Worm (Caenorhabditis elegans) whole organism, late embryonic: ENCODE data around the gene C34C12.7.
A peak's percentile ranks its signal among the peaks of the same experiment; 100 is the strongest.
"Not testable (repeated sequence)": the region's sequence is repeated elsewhere in the genome, so short reads cannot be mapped to it uniquely, and the experiment has no call there.

Source experiments
- C08G9.2 ChIP-seq: sonication (generic microtip); optimal IDR thresholded peaks from 2 replicates; lab custom pipeline; 2016; ENCODE audit warnings: mild to moderate bottlenecking, missing genetic modification characterization, moderate library complexity, missing compliant biosample characterization
- K02D7.2 ChIP-seq: sonication (generic microtip); optimal IDR thresholded peaks from 2 replicates; lab custom pipeline; 2017; ENCODE audit warnings: mild to moderate bottlenecking, missing genetic modification characterization, missing compliant biosample characterization
- Y22D7AL.16 ChIP-seq: sonication (generic microtip); optimal IDR thresholded peaks from 2 replicates; lab custom pipeline; 2016; ENCODE audit warnings: missing genetic modification characterization, missing compliant biosample characterization
- ahr-1 ChIP-seq: sonication (generic microtip); optimal IDR thresholded peaks from 2 replicates; lab custom pipeline; 2016; ENCODE audit warnings: missing genetic modification characterization, missing compliant biosample characterization
- ceh-14 ChIP-seq: sonication (generic microtip); optimal IDR thresholded peaks from 2 replicates; lab custom pipeline; 2016; ENCODE audit warnings: missing genotype, missing genetic modification characterization, missing compliant biosample characterization
- ceh-24 ChIP-seq: sonication (generic microtip); optimal IDR thresholded peaks from 2 replicates; lab custom pipeline; 2016; ENCODE audit warnings: mild to moderate bottlenecking, missing genetic modification characterization, missing compliant biosample characterization
- ceh-31 ChIP-seq: sonication (generic microtip); optimal IDR thresholded peaks from 2 replicates; lab custom pipeline; 2016; ENCODE audit warnings: missing genetic modification characterization, missing compliant biosample characterization
- ceh-34 ChIP-seq: sonication (generic microtip); optimal IDR thresholded peaks from 2 replicates; lab custom pipeline; 2016; ENCODE audit warnings: mild to moderate bottlenecking, missing genetic modification characterization, missing compliant biosample characterization
- ceh-48 ChIP-seq: sonication (generic microtip); optimal IDR thresholded peaks from 2 replicates; lab custom pipeline; 2016; ENCODE audit warnings: missing genetic modification characterization, inconsistent platforms, missing compliant biosample characterization
- che-1 ChIP-seq: sonication (generic microtip); optimal IDR thresholded peaks from 2 replicates; lab custom pipeline; 2016; ENCODE audit warnings: mild to moderate bottlenecking, missing genetic modification characterization, missing compliant biosample characterization
- dve-1 ChIP-seq: sonication (generic microtip); optimal IDR thresholded peaks from 2 replicates; lab custom pipeline; 2017; ENCODE audit warnings: antibody characterized with exemption, mild to moderate bottlenecking, missing genetic modification characterization, missing compliant biosample characterization
- elt-2 ChIP-seq: sonication (generic microtip); optimal IDR thresholded peaks from 2 replicates; lab custom pipeline; 2016; ENCODE audit warnings: missing genetic modification reagents, missing genetic modification characterization, missing compliant biosample characterization
- eyg-1 ChIP-seq: sonication (generic microtip); optimal IDR thresholded peaks from 2 replicates; lab custom pipeline; 2016; ENCODE audit warnings: missing genotype, missing genetic modification characterization, missing compliant biosample characterization
- fax-1 ChIP-seq: sonication (generic microtip); optimal IDR thresholded peaks from 2 replicates; lab custom pipeline; 2016; ENCODE audit warnings: missing genotype, missing genetic modification characterization, missing compliant biosample characterization
- hlh-30 ChIP-seq: sonication (generic microtip); optimal IDR thresholded peaks from 2 replicates; lab custom pipeline; 2017; ENCODE audit warnings: antibody characterized with exemption, missing genetic modification characterization, missing compliant biosample characterization; ENCODE audit not compliant: insufficient read depth
- lim-6 ChIP-seq: sonication (generic microtip); optimal IDR thresholded peaks from 2 replicates; lab custom pipeline; 2016; ENCODE audit warnings: missing genetic modification characterization, missing compliant biosample characterization
- nhr-11 ChIP-seq: fragments of 150-350 bp; optimal IDR thresholded peaks from 2 replicates; lab custom pipeline; 2014; ENCODE audit warnings: missing biosample characterization, missing genetic modification characterization
- pag-3 ChIP-seq: sonication (generic microtip); optimal IDR thresholded peaks from 2 replicates; lab custom pipeline; 2016; ENCODE audit warnings: missing compliant biosample characterization, missing genetic modification characterization, borderline replicate concordance
- pat-9 ChIP-seq: fragments of 200-800 bp; sonication (Bioruptor generic); optimal IDR thresholded peaks from 2 replicates; lab custom pipeline; 2018; ENCODE audit warnings: mild to moderate bottlenecking, missing genetic modification characterization, moderate library complexity, missing compliant biosample characterization
- pha-2 ChIP-seq: sonication (generic microtip); optimal IDR thresholded peaks from 2 replicates; lab custom pipeline; 2017; ENCODE audit warnings: mild to moderate bottlenecking, missing genetic modification characterization, missing compliant biosample characterization
- pqm-1 ChIP-seq: sonication (generic microtip); optimal IDR thresholded peaks from 2 replicates; lab custom pipeline; 2016; ENCODE audit warnings: missing genetic modification characterization, missing compliant biosample characterization
- pros-1 ChIP-seq: fragments of 150-350 bp; optimal IDR thresholded peaks from 2 replicates; lab custom pipeline; 2014; ENCODE audit warnings: missing biosample characterization, missing genetic modification reagents, missing genetic modification characterization
- ref-2 ChIP-seq: sonication (generic microtip); optimal IDR thresholded peaks from 2 replicates; lab custom pipeline; 2016; ENCODE audit warnings: missing genetic modification characterization, missing compliant biosample characterization
- rnt-1 ChIP-seq: sonication (generic microtip); optimal IDR thresholded peaks from 2 replicates; lab custom pipeline; 2016; ENCODE audit warnings: missing genetic modification characterization, missing compliant biosample characterization
- sox-4 ChIP-seq: sonication (generic microtip); optimal IDR thresholded peaks from 2 replicates; lab custom pipeline; 2017; ENCODE audit warnings: mild to moderate bottlenecking, missing genetic modification characterization, inconsistent platforms, missing compliant biosample characterization
- syd-9 ChIP-seq: sonication (generic microtip); optimal IDR thresholded peaks from 2 replicates; lab custom pipeline; 2016; ENCODE audit warnings: mild to moderate bottlenecking, missing genetic modification characterization, moderate library complexity, missing compliant biosample characterization
- tbx-2 ChIP-seq: sonication (generic microtip); optimal IDR thresholded peaks from 2 replicates; lab custom pipeline; 2016; ENCODE audit warnings: missing genetic modification characterization, missing compliant biosample characterization
- tbx-7 ChIP-seq: sonication (generic microtip); optimal IDR thresholded peaks from 2 replicates; lab custom pipeline; 2016; ENCODE audit warnings: missing genotype, missing genetic modification characterization, missing compliant biosample characterization
- unc-3 ChIP-seq, 2 experiments: fragments of 200-800 bp in 1 of 2; sonication (Bioruptor generic) in 1 of 2; sonication (generic microtip) in 1 of 2; conservative IDR thresholded peaks in 1 of 2; optimal IDR thresholded peaks in 1 of 2; 2 replicates each; pipeline versions ENCODE4 v1.3.6 to Lab custom; 2016 to 2022; ENCODE audit warnings: missing compliant biosample characterization in 2 of 2, missing genetic modification characterization in 2 of 2, missing genetic modification reagents in 1 of 2
- unc-55 ChIP-seq: sonication (generic microtip); optimal IDR thresholded peaks from 2 replicates; lab custom pipeline; 2017; ENCODE audit warnings: missing biosample characterization, missing genetic modification reagents, missing genetic modification characterization
- ztf-16 ChIP-seq: sonication (generic microtip); optimal IDR thresholded peaks from 2 replicates; lab custom pipeline; 2017; ENCODE audit warnings: missing genetic modification characterization, missing compliant biosample characterization

C34C12.7 gene

ce11 chrIII:3454045-3454444 is 34.1 kb downstream of the C34C12.7 start, which contains the start of gene C34C12.1:
Gene C34C12.1 (plus strand): TSS chrIII:3454345.
- TF ChIP-seq pha-2, hlh-30, dve-1 (tag; lab: Kevin White, UChicago): not testable (repeated sequence)

ce11 chrIII:3453486-3453885 is 34.7 kb downstream of the C34C12.7 start, which contains the start of gene C34C12.2:
Gene C34C12.2 (plus strand): TSS chrIII:3453786.
- TF ChIP-seq rnt-1; ceh-34 (tag; lab: Kevin White, UChicago); unc-3 (GFP tag; conservative IDR thresholded peaks at IDR 0.05; lab: Robert Waterston, UW); unc-3 (tag; optimal IDR thresholded peaks at IDR 0.05; lab: Kevin White, UChicago): not testable (repeated sequence)
- TF ChIP-seq, all 69 proteins: peak for 0; not testable (repeated sequence) for 69

DNA sequence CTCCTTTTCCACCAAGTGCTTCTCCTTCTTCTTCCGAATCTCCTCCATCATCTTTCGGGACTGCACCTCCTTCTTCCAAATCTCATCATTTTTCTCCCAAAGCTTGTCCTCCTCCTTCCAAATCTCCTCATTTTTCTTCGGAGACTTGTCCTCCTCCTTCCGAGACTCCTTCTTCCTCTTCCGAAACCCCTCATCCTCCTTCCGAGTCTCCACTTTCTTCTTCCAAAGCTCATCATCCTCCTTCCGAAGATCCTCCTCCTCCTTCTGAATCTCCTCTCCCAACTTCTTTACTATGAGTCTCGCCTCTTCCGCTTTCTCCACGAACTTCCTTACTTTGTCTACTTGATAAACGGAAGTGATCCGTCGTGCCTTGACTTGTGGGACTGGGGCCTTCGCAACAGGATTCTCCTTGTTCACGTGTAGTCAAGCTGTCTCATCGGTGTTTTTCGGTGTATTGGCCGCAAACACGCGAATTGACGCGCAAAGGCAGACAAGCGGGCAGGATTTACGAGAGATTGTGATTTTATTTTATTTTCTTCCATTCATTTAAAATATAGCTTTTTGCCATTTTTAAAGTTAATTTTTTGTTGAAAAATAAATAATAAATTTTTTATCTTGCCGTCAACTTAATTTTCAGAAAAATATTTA is 35.5 kb downstream of the C34C12.7 start, which contains the start of the genes K01A11.3 and C34C12.12:
K01A11.3 (minus strand) TSS at position 51 of the 648 bp plus-strand sequence.
C34C12.12 (plus strand) TSS at position 632 of the 648 bp plus-strand sequence.
- no peak for TF ChIP-seq C08G9.2 (tag; lab: Kevin White, UChicago)

ce11 chrIII:3444139-3444538 is 44.0 kb downstream of the C34C12.7 start, which contains the start of gene spe-41:
Gene spe-41 (minus strand): TSS chrIII:3444210.
- TF ChIP-seq syd-9 (tag; lab: Kevin White, UChicago) (no peak), tbx-7 (tag; lab: Kevin White, UChicago) (no peak), pag-3 (tag; lab: Kevin White, UChicago) (no peak), dve-1 (tag; lab: Kevin White, UChicago) (no peak), pros-1 (tag; lab: Kevin White, UChicago) (no peak), Y22D7AL.16 (no peak), pha-2 (tag; lab: Kevin White, UChicago) (no peak), eyg-1 (tag; lab: Kevin White, UChicago) (no peak), tbx-2 (tag; lab: Kevin White, UChicago) (no peak), ceh-31 (tag; lab: Kevin White, UChicago) (no peak), lim-6 (tag; lab: Kevin White, UChicago) (no peak), ceh-24 (tag; lab: Kevin White, UChicago) (no peak), ahr-1 (tag; lab: Kevin White, UChicago) (no peak), unc-55 (GFP tag; lab: Kevin White, UChicago) (no peak), pqm-1 (tag; lab: Kevin White, UChicago) (no peak), fax-1 (tag; lab: Kevin White, UChicago) (no peak), nhr-11 (tag; lab: Kevin White, UChicago) (no peak), K02D7.2 (no peak)

ce11 chrIII:3437139-3437538 is 51.0 kb downstream of the C34C12.7 start:
- TF ChIP-seq sox-4 (no peak), ztf-16 (tag; lab: Kevin White, UChicago) (no peak), ceh-14 (tag; lab: Kevin White, UChicago) (no peak), unc-55 (GFP tag; lab: Kevin White, UChicago) (peak; percentile 43), che-1 (tag; lab: Kevin White, UChicago) (no peak), unc-3 (GFP tag; conservative IDR thresholded peaks at IDR 0.05; lab: Robert Waterston, UW) (no peak), unc-3 (tag; optimal IDR thresholded peaks at IDR 0.05; lab: Kevin White, UChicago) (peak; percentile 17)

ce11 chrIII:3435152-3435551 is 53.0 kb downstream of the C34C12.7 start:
- TF ChIP-seq ceh-48 (no peak), tbx-7 (tag; lab: Kevin White, UChicago) (no peak), elt-2 (tag; lab: Kevin White, UChicago) (peak; percentile 90), ceh-14 (tag; lab: Kevin White, UChicago) (no peak), unc-55 (GFP tag; lab: Kevin White, UChicago) (no peak), Y22D7AL.16 (no peak), ref-2 (tag; lab: Kevin White, UChicago) (no peak), pqm-1 (tag; lab: Kevin White, UChicago) (no peak), pat-9 (tag; lab: Kevin White, UChicago) (no peak)
